Worm (Caenorhabditis elegans): ENCODE measurements around the gene exp-1.

- TF ChIP-seq T22C8.4 (GFP tag; IDR thresholded peaks at IDR 0.05) (no peak), cog-1 (tag; optimal IDR thresholded peaks at IDR 0.05) (no peak), ztf-29 (GFP tag; IDR thresholded peaks at IDR 0.05) (no peak), flt-1 (GFP tag; IDR thresholded peaks at IDR 0.05) (no peak), med-1 (GFP tag; optimal IDR thresholded peaks at IDR 0.05; ENCODE audit: insufficient read depth) (no peak), klf-2 (GFP tag; conservative IDR thresholded peaks at IDR 0.05) (no peak), ztf-23 (GFP tag; IDR thresholded peaks at IDR 0.05) (no peak), ref-1 (GFP tag; conservative IDR thresholded peaks at IDR 0.05) (no peak)
Observed at ce11 chrII:6180552-6180951, 19.7 kb upstream of the exp-1 start.

Measured in whole organism, midembryonic.